Worm (Caenorhabditis elegans) whole organism, dauer: ENCODE data around the gene clec-126.
"Not testable (repeated sequence)": the region's sequence is repeated elsewhere in the genome, so short reads cannot be mapped to it uniquely, and the experiment has no call there.

Experiments
- unc-62 ChIP-seq: sonication (generic microtip); optimal IDR thresholded peaks from 2 replicates; lab custom pipeline; 2017; ENCODE audit warnings: missing biosample characterization, missing genetic modification reagents, missing genetic modification characterization

Gene clec-126

DNA sequence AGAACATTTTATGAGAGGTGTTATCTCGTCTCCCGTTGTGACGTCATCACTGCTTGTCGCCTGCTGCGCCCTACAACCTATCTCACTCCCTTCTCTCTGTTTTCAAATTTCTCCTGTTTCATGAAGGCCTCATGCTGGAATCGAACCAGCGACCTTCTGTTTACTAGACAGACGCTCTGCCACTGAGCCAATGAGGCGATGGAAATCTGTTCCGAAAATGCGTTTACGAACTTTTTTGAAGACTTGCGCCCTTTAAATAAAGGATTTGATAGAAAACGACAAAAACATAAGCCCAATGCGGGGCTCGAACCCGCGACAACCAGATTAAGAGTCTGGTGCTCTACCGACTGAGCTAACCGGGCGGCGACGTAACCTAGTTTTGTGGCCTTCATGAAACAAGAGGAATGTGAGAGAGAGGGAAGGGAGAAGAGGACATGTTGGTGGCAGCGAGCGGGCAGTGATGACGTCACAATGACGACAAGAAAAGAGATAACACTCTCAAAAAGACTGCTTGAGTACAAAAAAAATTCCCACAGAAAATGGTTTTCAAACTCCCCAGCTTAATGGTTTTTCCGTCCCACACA is at the start of gene clec-126:
clec-126 (plus strand) TSS at position 534 of the 584 bp plus-strand sequence.
- TF ChIP-seq unc-62: no peak

DNA sequence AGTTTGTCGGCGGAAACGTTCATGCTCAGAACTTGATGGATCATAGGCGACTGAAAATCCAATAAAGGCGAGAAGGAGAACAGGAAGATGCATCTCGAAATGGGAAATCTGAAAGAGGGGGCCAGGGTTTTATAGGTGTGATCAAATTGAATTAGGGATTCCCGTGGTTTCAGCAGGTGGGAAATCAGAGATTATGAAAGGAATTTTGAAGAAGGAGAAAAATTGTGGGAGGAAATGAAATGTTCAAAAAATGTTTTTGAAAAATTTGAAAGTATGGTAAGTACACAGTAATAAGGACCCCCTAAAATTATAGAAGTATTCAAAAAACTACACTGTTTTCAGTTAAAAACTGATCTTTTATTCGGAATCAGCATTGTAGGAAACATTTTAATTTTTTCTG is 48.7 kb upstream of the clec-126 start, which contains the start of gene Y49F6B.20:
Y49F6B.20 (minus strand) TSS at position 101 of the 400 bp plus-strand sequence.
- TF ChIP-seq unc-62: no peak

DNA sequence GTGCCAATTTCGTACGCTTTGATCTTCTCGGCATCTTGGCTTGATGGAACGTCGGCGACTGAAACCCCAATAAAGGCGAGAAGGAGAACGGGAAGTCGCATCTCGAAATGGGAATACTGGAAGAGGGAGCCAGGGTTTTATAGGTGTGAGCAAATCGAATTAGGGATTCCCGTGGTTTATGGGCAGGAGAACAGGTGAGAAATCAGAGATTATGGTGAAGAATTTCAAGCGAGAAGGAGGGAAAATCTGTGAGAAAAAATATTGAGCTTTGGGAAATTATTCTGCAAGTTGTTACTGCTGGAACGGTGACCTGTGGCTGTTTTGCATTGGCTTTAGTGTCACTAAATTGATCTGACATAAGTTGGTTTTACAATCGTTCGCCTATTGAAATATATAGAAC is 47.7 kb upstream of the clec-126 start, which contains the start of gene Y49F6B.13:
Y49F6B.13 (minus strand) TSS at position 101 of the 400 bp plus-strand sequence.
- TF ChIP-seq unc-62: no peak

- no peak for TF ChIP-seq unc-62
Observed at ce11 chrII:3472316-3472715, 47.0 kb upstream of the clec-126 start, which contains the start of gene Y49F6B.12. Gene Y49F6B.12, minus strand, starts transcription at chrII:3472416.

DNA sequence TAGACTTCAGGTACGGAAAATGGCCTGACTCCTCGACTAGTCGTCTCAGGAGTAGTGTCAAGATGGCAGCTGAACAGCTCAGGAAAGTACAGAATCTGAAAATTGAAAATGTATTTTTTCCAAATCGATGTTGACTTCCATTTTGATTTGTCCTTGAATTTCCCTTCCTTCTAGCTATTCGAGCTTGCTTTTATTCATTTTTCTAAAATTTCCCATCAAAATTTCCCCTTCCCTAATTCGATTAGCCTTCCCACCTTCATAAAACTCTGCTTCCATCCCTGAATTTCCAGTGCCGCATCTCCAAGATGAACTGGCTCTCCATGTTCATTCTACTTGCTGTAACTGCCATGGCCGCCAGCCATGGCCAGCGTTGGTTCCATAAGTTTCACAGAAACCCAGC is 46.5 kb upstream of the clec-126 start, which contains the start of gene Y49F6B.6:
Y49F6B.6 (plus strand) TSS at position 301 of the 400 bp plus-strand sequence.
- no peak for TF ChIP-seq unc-62

DNA sequence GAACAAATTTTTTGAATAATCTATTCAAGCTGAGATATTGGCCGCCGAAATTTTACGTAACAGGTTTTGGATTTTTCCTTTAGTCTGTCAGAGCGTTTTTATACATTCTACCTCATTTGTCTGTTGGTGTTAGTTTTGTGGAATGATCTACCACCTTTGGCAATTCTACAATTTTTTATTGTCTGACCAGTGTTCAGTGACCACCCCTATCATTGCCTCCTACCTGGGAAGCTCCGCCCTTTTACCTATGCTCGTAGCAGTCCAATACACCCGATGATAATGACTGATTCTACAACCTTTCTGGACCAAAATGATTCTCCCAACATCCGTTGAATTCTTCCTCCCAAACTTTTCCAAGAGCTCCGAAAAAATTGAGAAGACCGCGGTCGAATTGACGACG is 45.5 kb upstream of the clec-126 start, which contains the start of gene sdz-32:
sdz-32 (plus strand) TSS at position 301 of the 400 bp plus-strand sequence.
- no peak for TF ChIP-seq unc-62

- TF ChIP-seq unc-62: no peak
Observed at ce11 chrII:3476536-3476935, 42.8 kb upstream of the clec-126 start.

ce11 chrII:3477171-3477570 is 42.1 kb upstream of the clec-126 start, which contains the start of gene fbxb-104:
Gene fbxb-104, minus strand, starts transcription at chrII:3477271.
- no peak for TF ChIP-seq unc-62

ce11 chrII:3481584-3481983 is 37.7 kb upstream of the clec-126 start, which contains the start of gene Y49F6B.8:
Gene Y49F6B.8, minus strand, starts transcription at chrII:3481684.
- TF ChIP-seq unc-62: no peak

DNA sequence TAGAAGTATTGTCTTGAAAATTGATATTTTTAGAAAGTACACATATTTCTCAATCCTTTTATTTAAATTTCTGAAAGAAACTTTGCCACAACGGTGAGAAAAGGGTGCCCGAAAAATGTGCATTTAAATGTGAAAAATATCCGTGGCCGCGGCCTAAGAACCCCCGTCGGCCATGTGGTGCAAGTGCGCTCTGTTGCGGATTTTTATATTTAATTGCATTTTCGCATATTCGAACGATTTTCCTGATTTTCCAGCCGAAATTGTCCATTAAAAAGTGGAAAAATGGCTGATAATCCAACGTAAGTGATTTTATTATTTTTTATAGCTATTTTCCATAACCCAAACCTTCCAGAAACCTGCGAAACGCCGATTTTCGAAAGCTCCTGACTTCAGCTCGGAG is 37.1 kb upstream of the clec-126 start, which contains the start of gene smu-2:
smu-2 (plus strand) TSS at position 178 of the 400 bp plus-strand sequence.
- TF ChIP-seq unc-62: no peak

- not testable (repeated sequence) for TF ChIP-seq unc-62
Observed at ce11 chrII:3490797-3491196, 28.5 kb upstream of the clec-126 start, which contains the start of gene fbxb-112. Gene fbxb-112, plus strand, starts transcription at chrII:3491097.

ce11 chrII:3499386-3499785 is 19.9 kb upstream of the clec-126 start, which contains the start of gene Y49F6B.9:
Gene Y49F6B.9, minus strand, starts transcription at chrII:3499387.
- no peak for TF ChIP-seq unc-62

DNA sequence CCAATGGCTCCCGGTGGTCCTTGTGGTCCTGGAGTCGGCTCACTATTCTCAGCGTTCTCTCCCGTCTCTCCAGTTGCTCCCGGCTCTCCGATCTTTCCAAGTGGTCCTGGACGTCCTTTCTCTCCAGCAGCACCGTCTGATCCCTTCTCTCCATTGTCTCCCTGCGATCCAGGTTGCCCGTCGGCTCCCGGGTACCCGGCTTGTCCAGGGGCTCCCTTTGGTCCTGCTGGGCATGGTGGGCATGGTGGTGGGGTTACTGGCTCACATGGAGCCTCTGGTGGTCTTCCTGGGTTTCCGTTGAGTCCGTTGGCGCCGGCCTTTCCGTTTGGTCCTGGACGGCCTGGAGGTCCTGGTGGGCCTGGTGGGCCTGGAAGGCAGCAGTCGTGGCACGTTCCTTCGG is 18.9 kb upstream of the clec-126 start:
- TF ChIP-seq unc-62: no peak

- no peak for TF ChIP-seq unc-62
Observed at ce11 chrII:3502011-3502410, 17.3 kb upstream of the clec-126 start.

ce11 chrII:3502520-3503323 is 16.6 kb upstream of the clec-126 start, which contains the start of the genes col-71 and Y49F6B.2:
Gene col-71, minus strand, starts transcription at chrII:3502570.
Gene Y49F6B.2, plus strand, starts transcription at chrII:3502968.
- no peak for TF ChIP-seq unc-62

DNA sequence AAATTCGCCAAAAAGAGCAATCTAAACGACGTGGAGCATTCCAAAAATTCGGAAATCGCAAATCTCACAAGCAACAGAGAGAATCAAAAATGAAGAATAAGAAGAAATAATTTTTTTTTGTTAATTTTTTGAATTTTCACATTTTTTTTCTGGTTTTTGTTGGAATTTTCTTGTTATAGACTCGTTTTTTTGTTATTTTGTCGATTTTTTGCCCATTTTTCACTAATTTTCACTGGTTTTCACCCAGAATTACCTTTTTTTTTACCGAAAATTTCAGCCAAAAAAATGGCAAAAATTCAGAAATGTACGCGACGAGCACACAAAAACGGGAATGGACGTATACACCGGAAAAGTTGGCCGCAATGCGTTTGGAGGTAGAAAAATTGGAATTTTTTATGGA is 14.6 kb upstream of the clec-126 start, which contains the start of gene cyh-1:
cyh-1 (plus strand) TSS at position 301 of the 400 bp plus-strand sequence.
- TF ChIP-seq unc-62: no peak

ce11 chrII:3512240-3512639 is 7.1 kb upstream of the clec-126 start, which contains the start of gene Y49F6B.19:
Gene Y49F6B.19, minus strand, starts transcription at chrII:3512340.
- TF ChIP-seq unc-62: no peak
